Worm (Caenorhabditis elegans) whole organism, midembryonic: ENCODE data around the gene hsp-1.

Experiments used
- T22C8.4 ChIP-seq: fragments of 200-800 bp; sonication (Bioruptor generic); IDR thresholded peaks from 2 replicates; pipeline ENCODE4 v1.3.6; 2022; ENCODE audit warnings: missing genetic modification characterization, missing compliant biosample characterization
- cog-1 ChIP-seq: sonication (generic microtip); optimal IDR thresholded peaks from 2 replicates; lab custom pipeline; 2016; ENCODE audit warnings: missing genetic modification characterization, missing compliant biosample characterization
- flt-1 ChIP-seq: fragments of 200-800 bp; sonication (Bioruptor generic); IDR thresholded peaks from 2 replicates; pipeline ENCODE4 v1.3.6; 2022; ENCODE audit warnings: missing genetic modification characterization, missing compliant biosample characterization
- med-1 ChIP-seq: sonication (generic microtip); optimal IDR thresholded peaks from 2 replicates; lab custom pipeline; 2017; ENCODE audit warnings: missing genetic modification characterization, mild to moderate bottlenecking, missing compliant biosample characterization, antibody characterized with exemption, missing genetic modification reagents; ENCODE audit not compliant: insufficient read depth
- tab-1 ChIP-seq: fragments of 200-800 bp; sonication (Bioruptor generic); IDR thresholded peaks from 2 replicates; pipeline ENCODE4 v1.3.6; 2022; ENCODE audit warnings: missing genetic modification characterization, missing compliant biosample characterization
- ztf-29 ChIP-seq: fragments of 200-800 bp; sonication (Bioruptor generic); IDR thresholded peaks from 2 replicates; pipeline ENCODE4 v1.3.6; 2022; ENCODE audit warnings: missing genetic modification reagents, missing genetic modification characterization, missing compliant biosample characterization

DNA sequence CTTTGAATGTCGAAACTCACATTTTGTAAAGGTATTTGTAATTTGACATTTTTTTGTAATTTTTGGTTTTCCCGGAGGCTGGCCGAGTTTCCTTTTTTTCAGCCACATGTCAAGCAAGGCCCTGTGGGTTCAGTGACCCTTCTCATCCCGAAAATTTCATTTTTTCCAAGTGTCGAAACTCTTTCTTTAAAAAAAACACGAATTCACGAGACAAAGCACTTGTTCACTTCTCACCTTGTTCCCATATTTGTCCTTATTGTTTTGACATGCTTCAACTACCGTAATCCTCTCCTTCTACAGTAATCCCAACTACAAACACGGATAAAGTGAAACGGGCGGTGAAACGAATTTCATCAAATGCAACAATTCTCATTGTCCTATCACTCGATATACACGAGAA, 3.5 kb upstream of the hsp-1 start, which contains the start of gene lhfp-4:
- TF ChIP-seq flt-1 (no peak), med-1 (no peak), cog-1 (tag; lab: Kevin White, UChicago) (no peak), ztf-29 (no peak), T22C8.4 (GFP tag; lab: Robert Waterston, UW) (no peak), tab-1 (GFP tag; lab: Robert Waterston, UW) (no peak)
